Worm (Caenorhabditis elegans): Measurements from ENCODE around the gene paic-1.

DNA sequence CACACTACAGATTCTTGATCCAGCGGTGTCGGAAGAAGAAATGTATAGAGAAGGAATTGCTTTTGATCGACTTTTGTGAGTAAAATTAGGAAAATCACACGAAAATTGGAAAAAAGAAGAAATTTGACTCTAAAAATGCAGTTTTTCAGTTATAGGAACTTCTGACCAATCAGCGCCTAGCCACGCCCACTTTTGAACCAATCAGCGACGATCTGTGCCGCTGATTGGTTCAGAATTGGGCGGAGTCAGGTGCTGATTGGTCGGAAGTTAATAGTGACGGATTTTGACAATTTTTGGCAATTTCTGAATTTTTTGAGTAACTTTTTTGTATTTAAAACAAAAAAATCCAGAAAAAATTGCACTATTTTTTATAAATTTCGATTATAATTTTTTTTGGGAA is 30.8 kb downstream of the paic-1 start:
- TF ChIP-seq zag-1 (tag; optimal IDR thresholded peaks at IDR 0.05) (no peak), nhr-237 (tag; optimal IDR thresholded peaks at IDR 0.05) (no peak), ama-1 (optimal IDR thresholded peaks at IDR 0.05) (no peak), nhr-12 (tag; optimal IDR thresholded peaks at IDR 0.05) (no peak), lsy-2 (tag; optimal IDR thresholded peaks at IDR 0.05) (no peak), egl-27 (tag; optimal IDR thresholded peaks at IDR 0.05) (no peak), ceh-82 (tag; optimal IDR thresholded peaks at IDR 0.05) (no peak), ztf-4 (tag; optimal IDR thresholded peaks at IDR 0.05) (no peak), aly-2 (tag; optimal IDR thresholded peaks at IDR 0.05) (no peak), unc-62 (GFP tag; optimal IDR thresholded peaks at IDR 0.05) (no peak)

Measured in whole organism, L2 larva.